Worm (Caenorhabditis elegans) whole organism, L4 larva: ENCODE measurements around the gene Y66C5A.2.

Source experiments
- D1046.2 ChIP-seq: fragments of 200-800 bp; sonication (Bioruptor generic); IDR thresholded peaks from 2 replicates; pipeline ENCODE4 v1.3.6; 2022; ENCODE audit warnings: missing genetic modification characterization, missing compliant biosample characterization
- F10B5.3 ChIP-seq: sonication (generic microtip); optimal IDR thresholded peaks from 2 replicates; lab custom pipeline; 2016; ENCODE audit warnings: mild to moderate bottlenecking, missing genetic modification characterization, missing compliant biosample characterization
- F26F4.8 ChIP-seq: fragments of 200-800 bp; sonication (Bioruptor generic); conservative IDR thresholded peaks from 2 replicates; pipeline ENCODE4 v1.3.6; 2022; ENCODE audit warnings: missing genetic modification characterization, missing compliant biosample characterization
- F37D6.2 ChIP-seq: sonication (generic microtip); optimal IDR thresholded peaks from 2 replicates; lab custom pipeline; 2016; ENCODE audit warnings: mild to moderate bottlenecking, missing genetic modification characterization, missing compliant biosample characterization
- R02D3.7 ChIP-seq: fragments of 150-350 bp; sonication (generic microtip); optimal IDR thresholded peaks from 3 replicates; lab custom pipeline; 2014; ENCODE audit warnings: missing biosample characterization, missing genetic modification characterization
- T20F7.1 ChIP-seq: fragments of 200-800 bp; sonication (Bioruptor generic); optimal IDR thresholded peaks from 2 replicates; lab custom pipeline; 2018; ENCODE audit warnings: mild to moderate bottlenecking, missing genetic modification characterization, missing compliant biosample characterization
- T26A8.4 ChIP-seq: fragments of 200-800 bp; sonication (Bioruptor generic); IDR thresholded peaks from 2 replicates; pipeline ENCODE4 v1.3.6; 2022; ENCODE audit warnings: missing genetic modification characterization, missing compliant biosample characterization
- ZK546.5 ChIP-seq, 2 experiments: sonication (generic microtip); optimal IDR thresholded peaks; 2 replicates each; lab custom pipeline; 2017; ENCODE audit warnings: missing biosample characterization in 2 of 2, missing genetic modification characterization in 2 of 2
- aly-2 ChIP-seq: sonication (generic microtip); optimal IDR thresholded peaks from 2 replicates; lab custom pipeline; 2018; ENCODE audit warnings: missing biosample characterization, missing genetic modification characterization
- arid-1 ChIP-seq: fragments of 200-800 bp; sonication (Bioruptor generic); conservative IDR thresholded peaks from 2 replicates; pipeline ENCODE4 v1.3.6; 2022; ENCODE audit warnings: missing genetic modification reagents, missing genetic modification characterization, missing compliant biosample characterization
- ceh-20 ChIP-seq: fragments of 200-800 bp; sonication (Bioruptor generic); IDR thresholded peaks from 2 replicates; pipeline ENCODE4 v1.3.6; 2022; ENCODE audit warnings: missing genetic modification reagents, missing genetic modification characterization, missing compliant biosample characterization
- ceh-44 ChIP-seq: fragments of 200-800 bp; sonication (Bioruptor generic); IDR thresholded peaks from 2 replicates; pipeline ENCODE4 v1.3.6; 2022; ENCODE audit warnings: missing genetic modification reagents, missing genetic modification characterization, missing compliant biosample characterization
- ceh-82 ChIP-seq: sonication (generic microtip); optimal IDR thresholded peaks from 2 replicates; lab custom pipeline; 2017; ENCODE audit warnings: missing biosample characterization, missing genetic modification characterization
- daf-16 ChIP-seq, 3 experiments: sonication (generic microtip); optimal IDR thresholded peaks; 2 replicates each; lab custom pipeline; 2016 to 2017; ENCODE audit warnings: missing genetic modification characterization in 3 of 3, missing genetic modification reagents in 3 of 3, mild to moderate bottlenecking in 2 of 3, missing compliant biosample characterization in 2 of 3, missing biosample characterization in 1 of 3, moderate library complexity in 1 of 3
- dmd-6 ChIP-seq: fragments of 200-800 bp; sonication (Bioruptor generic); IDR thresholded peaks from 2 replicates; pipeline ENCODE4 v1.3.6; 2022; ENCODE audit warnings: missing genetic modification reagents, missing genetic modification characterization, missing compliant biosample characterization
- dve-1 ChIP-seq: sonication (generic microtip); optimal IDR thresholded peaks from 2 replicates; lab custom pipeline; 2017; ENCODE audit warnings: antibody characterized with exemption, mild to moderate bottlenecking, missing genetic modification characterization, missing compliant biosample characterization; ENCODE audit not compliant: insufficient read depth
- egl-27 ChIP-seq: sonication (generic microtip); optimal IDR thresholded peaks from 3 replicates; lab custom pipeline; 2017; ENCODE audit warnings: missing biosample characterization, missing genetic modification reagents, missing genetic modification characterization
- fkh-10 ChIP-seq: fragments of 150-350 bp; optimal IDR thresholded peaks from 2 replicates; lab custom pipeline; 2014; ENCODE audit warnings: missing biosample characterization, missing genetic modification reagents, missing genetic modification characterization
- hif-1 ChIP-seq, 2 experiments: sonication (generic microtip); optimal IDR thresholded peaks; 2 replicates each; lab custom pipeline; 2016 to 2017; ENCODE audit warnings: missing compliant biosample characterization in 2 of 2, missing genetic modification characterization in 2 of 2, missing genetic modification reagents in 2 of 2, missing genotype in 2 of 2, mild to moderate bottlenecking in 1 of 2
- hlh-11 ChIP-seq: fragments of 200-800 bp; sonication (Bioruptor generic); optimal IDR thresholded peaks from 2 replicates; lab custom pipeline; 2018; ENCODE audit warnings: mild to moderate bottlenecking, missing genetic modification characterization, missing compliant biosample characterization
- hlh-30 ChIP-seq: sonication (generic microtip); optimal IDR thresholded peaks from 2 replicates; lab custom pipeline; 2017; ENCODE audit warnings: antibody characterized with exemption, mild to moderate bottlenecking, missing genetic modification characterization, missing compliant biosample characterization; ENCODE audit not compliant: insufficient read depth
- jun-1 ChIP-seq: fragments of 150-350 bp; optimal IDR thresholded peaks from 2 replicates; lab custom pipeline; 2014; ENCODE audit warnings: missing biosample characterization, missing genetic modification reagents, missing genetic modification characterization
- lin-1 ChIP-seq: fragments of 200-800 bp; sonication (Bioruptor generic); IDR thresholded peaks from 2 replicates; pipeline ENCODE4 v1.3.6; 2022; ENCODE audit warnings: missing genetic modification reagents, missing genetic modification characterization, missing compliant biosample characterization
- lir-3 ChIP-seq: sonication (generic microtip); optimal IDR thresholded peaks from 2 replicates; lab custom pipeline; 2016; ENCODE audit warnings: mild to moderate bottlenecking, missing genetic modification characterization, missing compliant biosample characterization
- madf-9 ChIP-seq: fragments of 200-800 bp; sonication (Bioruptor generic); conservative IDR thresholded peaks from 2 replicates; pipeline ENCODE4 v1.3.6; 2022; ENCODE audit warnings: missing genetic modification reagents, missing genetic modification characterization, missing compliant biosample characterization
- mdt-29 ChIP-seq: fragments of 200-800 bp; sonication (Bioruptor generic); IDR thresholded peaks from 2 replicates; pipeline ENCODE4 v1.3.6; 2022; ENCODE audit warnings: missing genetic modification reagents, missing genetic modification characterization, missing compliant biosample characterization
- mxl-3 ChIP-seq: fragments of 200-800 bp; sonication (Bioruptor generic); optimal IDR thresholded peaks from 2 replicates; lab custom pipeline; 2018; ENCODE audit warnings: mild to moderate bottlenecking, missing genetic modification characterization, missing compliant biosample characterization
- nhr-102 ChIP-seq: sonication (generic microtip); optimal IDR thresholded peaks from 2 replicates; lab custom pipeline; 2016; ENCODE audit warnings: mild to moderate bottlenecking, missing genetic modification characterization, moderate library complexity, missing compliant biosample characterization
- nhr-111 ChIP-seq: fragments of 200-800 bp; sonication (Bioruptor generic); optimal IDR thresholded peaks from 2 replicates; lab custom pipeline; 2018; ENCODE audit warnings: mild to moderate bottlenecking, missing genetic modification characterization, missing compliant biosample characterization
- nhr-42 ChIP-seq: fragments of 200-800 bp; sonication (Bioruptor generic); IDR thresholded peaks from 2 replicates; pipeline ENCODE4 v1.3.6; 2022; ENCODE audit warnings: missing genetic modification characterization, missing compliant biosample characterization
- nhr-76 ChIP-seq: fragments of 150-350 bp; optimal IDR thresholded peaks from 2 replicates; lab custom pipeline; 2014; ENCODE audit warnings: missing biosample characterization, missing genetic modification characterization
- nhr-77 ChIP-seq: fragments of 150-350 bp; optimal IDR thresholded peaks from 2 replicates; lab custom pipeline; 2014; ENCODE audit warnings: missing biosample characterization, missing genetic modification characterization
- pha-4 ChIP-seq, 2 experiments: fragments of 150-350 bp in 1 of 2; fragments of 200-800 bp in 1 of 2; sonication (Bioruptor generic) in 1 of 2; IDR thresholded peaks in 1 of 2; optimal IDR thresholded peaks in 1 of 2; 2 replicates each; pipeline versions ENCODE4 v1.3.6 to Lab custom; 2014 to 2022; ENCODE audit warnings: missing genetic modification characterization in 2 of 2, missing genetic modification reagents in 2 of 2, missing biosample characterization in 1 of 2, missing compliant biosample characterization in 1 of 2
- rbr-2 ChIP-seq: sonication (generic microtip); optimal IDR thresholded peaks from 2 replicates; lab custom pipeline; 2016; ENCODE audit warnings: missing genotype, missing genetic modification characterization, missing compliant biosample characterization
- sdz-12 ChIP-seq: fragments of 200-800 bp; sonication (Bioruptor generic); optimal IDR thresholded peaks from 2 replicates; lab custom pipeline; 2018; ENCODE audit warnings: mild to moderate bottlenecking, missing genetic modification characterization, missing compliant biosample characterization
- set-16 ChIP-seq: fragments of 200-800 bp; sonication (Bioruptor generic); IDR thresholded peaks from 2 replicates; pipeline ENCODE4 v1.3.6; 2022; ENCODE audit warnings: missing genetic modification reagents, missing genetic modification characterization, missing compliant biosample characterization
- snpc-1.2 ChIP-seq: fragments of 200-800 bp; sonication (Bioruptor generic); IDR thresholded peaks from 2 replicates; pipeline ENCODE4 v1.3.6; 2022; ENCODE audit warnings: missing genetic modification reagents, missing genetic modification characterization, missing compliant biosample characterization
- snpc-4 ChIP-seq: fragments of 150-350 bp; optimal IDR thresholded peaks from 2 replicates; lab custom pipeline; 2014; ENCODE audit warnings: missing biosample characterization, missing genetic modification characterization
- spr-1 ChIP-seq: sonication (generic microtip); optimal IDR thresholded peaks from 2 replicates; lab custom pipeline; 2016; ENCODE audit warnings: mild to moderate bottlenecking, missing genetic modification characterization, missing compliant biosample characterization
- spr-3 ChIP-seq: fragments of 200-800 bp; sonication (Bioruptor generic); optimal IDR thresholded peaks from 2 replicates; lab custom pipeline; 2018; ENCODE audit warnings: mild to moderate bottlenecking, missing genetic modification characterization, missing compliant biosample characterization
- tag-97 ChIP-seq: fragments of 200-800 bp; sonication (Bioruptor generic); IDR thresholded peaks from 2 replicates; pipeline ENCODE4 v1.3.6; 2022; ENCODE audit warnings: missing genetic modification characterization, missing compliant biosample characterization
- unc-130 ChIP-seq: sonication (generic microtip); optimal IDR thresholded peaks from 2 replicates; lab custom pipeline; 2016; ENCODE audit warnings: missing genetic modification reagents, missing genetic modification characterization, missing compliant biosample characterization
- unc-39 ChIP-seq: sonication (generic microtip); optimal IDR thresholded peaks from 2 replicates; lab custom pipeline; 2017; ENCODE audit warnings: missing biosample characterization, missing genetic modification characterization

The Y66C5A.2 gene

ce11 chrX:14480248-14480647, 19.7 kb downstream of the Y66C5A.2 start, which contains the start of gene gfi-3 (continued):
- TF ChIP-seq sdz-12 (GFP tag; lab: Kevin White, UChicago): no peak
- TF ChIP-seq lir-3 (tag; lab: Kevin White, UChicago): no peak
- TF ChIP-seq snpc-1.2 (GFP tag; lab: Robert Waterston, UW): no peak
- no peak for TF ChIP-seq ZK546.5 (tag; optimal IDR thresholded peaks at IDR 0.05; lab: Kevin White, UChicago)
- TF ChIP-seq ceh-20 (GFP tag; lab: Robert Waterston, UW): peak; percentile 71; the same call in 1 of the 2 replicates
- TF ChIP-seq aly-2: no peak
- TF ChIP-seq ceh-82 (tag; lab: Kevin White, UChicago): no peak
- no peak for TF ChIP-seq madf-9 (GFP tag; lab: Robert Waterston, UW)
- TF ChIP-seq lin-1 (GFP tag; lab: Robert Waterston, UW): peak; percentile 61; the same call in 1 of the 2 replicates
- TF ChIP-seq mxl-3 (GFP tag; lab: Kevin White, UChicago): peak; percentile 64
- TF ChIP-seq arid-1 (GFP tag; lab: Robert Waterston, UW): peak; percentile 52; the same call in 1 of the 2 replicates
- TF ChIP-seq snpc-4 (tag; lab: Kevin White, UChicago): peak; percentile 55
- TF ChIP-seq egl-27: no peak
- no peak for TF ChIP-seq nhr-76
- peak; percentile 77 for TF ChIP-seq T26A8.4 (GFP tag; lab: Robert Waterston, UW)
- TF ChIP-seq unc-130: no peak
- TF ChIP-seq set-16 (GFP tag; lab: Robert Waterston, UW): no peak; the same call in 1 of the 2 replicates
- no peak for TF ChIP-seq nhr-111 (GFP tag; lab: Kevin White, UChicago)
- peak in 1 of 2 experiments; percentile 58 for TF ChIP-seq hif-1 (tag; optimal IDR thresholded peaks at IDR 0.05; lab: Kevin White, UChicago)
- peak; percentile 31 for TF ChIP-seq fkh-10 (GFP tag; lab: Kevin White, UChicago)
- TF ChIP-seq dmd-6 (GFP tag; lab: Robert Waterston, UW): peak; percentile 80
- TF ChIP-seq F37D6.2 (tag; lab: Kevin White, UChicago): peak; percentile 53
- TF ChIP-seq rbr-2 (tag; lab: Kevin White, UChicago): peak; percentile 85
- peak; percentile 46 for TF ChIP-seq spr-1 (tag; lab: Kevin White, UChicago)
- TF ChIP-seq F10B5.3 (tag; lab: Kevin White, UChicago): no peak
- no peak for TF ChIP-seq jun-1
- TF ChIP-seq R02D3.7 (tag; lab: Kevin White, UChicago): no peak
- TF ChIP-seq F26F4.8: no peak

- peak; percentile 76 for TF ChIP-seq set-16 (GFP tag; lab: Robert Waterston, UW)
- TF ChIP-seq T20F7.1 (GFP tag; lab: Kevin White, UChicago): no peak
- peak; percentile 4 for TF ChIP-seq hlh-11 (tag; lab: Kevin White, UChicago)
- 0 out of 2 replicates have a peak, but pooled peaks have one; percentile 52 for TF ChIP-seq D1046.2 (GFP tag; lab: Robert Waterston, UW)
Observed at ce11 chrX:14481637-14482036, 21.1 kb downstream of the Y66C5A.2 start.

ce11 chrX:14484827-14485226, 24.3 kb downstream of the Y66C5A.2 start, which contains the start of gene M163.8:
M163.8 (plus strand) TSS chrX:14485127.
- no peak for TF ChIP-seq snpc-1.2 (GFP tag; lab: Robert Waterston, UW)
- TF ChIP-seq nhr-102 (tag; lab: Kevin White, UChicago): no peak
- no peak for TF ChIP-seq F37D6.2 (tag; lab: Kevin White, UChicago)
- no peak for TF ChIP-seq lir-3 (tag; lab: Kevin White, UChicago)
- no peak for TF ChIP-seq spr-3 (GFP tag; lab: Kevin White, UChicago)
- TF ChIP-seq mdt-29 (GFP tag; lab: Robert Waterston, UW): no peak
- no peak for TF ChIP-seq dve-1
- TF ChIP-seq nhr-42 (GFP tag; lab: Robert Waterston, UW): no peak
- no peak for TF ChIP-seq tag-97
- no peak for TF ChIP-seq ceh-44 (GFP tag; lab: Robert Waterston, UW)
- no peak for TF ChIP-seq unc-39 (tag; lab: Kevin White, UChicago)
- TF ChIP-seq snpc-4 (tag; lab: Kevin White, UChicago): no peak
- no peak for TF ChIP-seq spr-1 (tag; lab: Kevin White, UChicago)
- TF ChIP-seq fkh-10 (GFP tag; lab: Kevin White, UChicago): no peak
- no peak for TF ChIP-seq daf-16 (GFP tag; optimal IDR thresholded peaks at IDR 0.05; lab: Kevin White, UChicago)
- no peak for TF ChIP-seq daf-16 (tag; optimal IDR thresholded peaks at IDR 0.05; lab: Kevin White, UChicago)
- no peak for TF ChIP-seq T26A8.4 (GFP tag; lab: Robert Waterston, UW)
- no peak for TF ChIP-seq nhr-77
- TF ChIP-seq hlh-30: no peak
- TF ChIP-seq pha-4 (GFP tag; IDR thresholded peaks at IDR 0.05; lab: Robert Waterston, UW): no peak
- TF ChIP-seq pha-4 (tag; optimal IDR thresholded peaks at IDR 0.05; lab: Kevin White, UChicago): no peak
